Worm (Caenorhabditis elegans) whole organism, L1 larva: Measurements from ENCODE around the gene ets-10.

Experiments used
- C04F5.9 ChIP-seq: sonication (generic microtip); optimal IDR thresholded peaks from 2 replicates; lab custom pipeline; 2016; ENCODE audit warnings: missing genetic modification characterization, missing compliant biosample characterization
- C16A3.4 ChIP-seq: fragments of 150-350 bp; optimal IDR thresholded peaks from 2 replicates; lab custom pipeline; 2014; ENCODE audit warnings: missing biosample characterization, missing genetic modification characterization
- Y116A8C.19 ChIP-seq: sonication (generic microtip); optimal IDR thresholded peaks from 2 replicates; lab custom pipeline; 2016; ENCODE audit warnings: missing compliant biosample characterization, missing genetic modification characterization, borderline replicate concordance
- aha-1 ChIP-seq: fragments of 150-350 bp; optimal IDR thresholded peaks from 2 replicates; lab custom pipeline; 2014; ENCODE audit warnings: missing biosample characterization, missing genetic modification characterization
- aly-2 ChIP-seq: fragments of 150-350 bp; optimal IDR thresholded peaks from 2 replicates; lab custom pipeline; 2014; ENCODE audit warnings: missing biosample characterization, missing genetic modification characterization
- ceh-63 ChIP-seq: fragments of 200-800 bp; sonication (Bioruptor generic); optimal IDR thresholded peaks from 2 replicates; lab custom pipeline; 2018; ENCODE audit warnings: mild to moderate bottlenecking, missing genetic modification characterization, missing compliant biosample characterization
- ceh-82 ChIP-seq, 3 experiments: fragments of 150-350 bp in 1 of 3; sonication (generic microtip) in 2 of 3; optimal IDR thresholded peaks; 2 replicates each; lab custom pipeline; 2014 to 2017; ENCODE audit warnings: missing biosample characterization in 3 of 3, missing genetic modification characterization in 3 of 3
- ces-1 ChIP-seq: fragments of 150-350 bp; optimal IDR thresholded peaks from 2 replicates; lab custom pipeline; 2014; ENCODE audit warnings: missing biosample characterization, missing genetic modification reagents, missing genetic modification characterization
- dsc-1 ChIP-seq: sonication (generic microtip); optimal IDR thresholded peaks from 2 replicates; lab custom pipeline; 2016; ENCODE audit warnings: mild to moderate bottlenecking, missing genetic modification characterization, missing compliant biosample characterization
- efl-1 ChIP-seq, 4 experiments: fragments of 150-350 bp; optimal IDR thresholded peaks in 3 of 4; peaks in 1 of 4; 1 replicate in 1 of 4; 2 replicates in 3 of 4; lab custom pipeline; 2014; ENCODE audit warnings: missing biosample characterization in 2 of 4, missing genetic modification characterization in 2 of 4, missing genetic modification reagents in 2 of 4
- egl-13 ChIP-seq: sonication (generic microtip); optimal IDR thresholded peaks from 2 replicates; lab custom pipeline; 2016; ENCODE audit warnings: missing genotype, missing genetic modification reagents, missing genetic modification characterization, missing compliant biosample characterization
- ets-5 ChIP-seq: fragments of 200-800 bp; sonication (Bioruptor generic); IDR thresholded peaks from 2 replicates; pipeline ENCODE4 v1.3.6; 2022; ENCODE audit warnings: missing genetic modification characterization, missing compliant biosample characterization
- fkh-10 ChIP-seq: sonication (generic microtip); optimal IDR thresholded peaks from 2 replicates; lab custom pipeline; 2017; ENCODE audit warnings: missing biosample characterization, missing genetic modification reagents, missing genetic modification characterization
- fkh-4 ChIP-seq: sonication (generic microtip); optimal IDR thresholded peaks from 2 replicates; lab custom pipeline; 2016; ENCODE audit warnings: missing compliant biosample characterization, missing genetic modification characterization, borderline replicate concordance
- fkh-8 ChIP-seq: sonication (generic microtip); optimal IDR thresholded peaks from 2 replicates; lab custom pipeline; 2016; ENCODE audit warnings: mild to moderate bottlenecking, missing genetic modification characterization, missing compliant biosample characterization
- hlh-17 ChIP-seq: fragments of 200-800 bp; sonication (Bioruptor generic); optimal IDR thresholded peaks from 2 replicates; lab custom pipeline; 2018; ENCODE audit warnings: missing genetic modification characterization, mild to moderate bottlenecking, missing compliant biosample characterization, moderate library complexity, borderline replicate concordance
- hpl-2 ChIP-seq: fragments of 150-350 bp; optimal IDR thresholded peaks from 2 replicates; lab custom pipeline; 2014; ENCODE audit warnings: missing biosample characterization, missing genetic modification reagents, missing genetic modification characterization
- lin-13 ChIP-seq: fragments of 150-350 bp; optimal IDR thresholded peaks from 2 replicates; lab custom pipeline; 2014; ENCODE audit warnings: missing biosample characterization, missing genetic modification reagents, missing genetic modification characterization
- lin-14 ChIP-seq: fragments of 200-800 bp; sonication (Bioruptor generic); optimal IDR thresholded peaks from 2 replicates; lab custom pipeline; 2018; ENCODE audit warnings: mild to moderate bottlenecking, missing genetic modification characterization, moderate library complexity, missing compliant biosample characterization
- lin-15B ChIP-seq: fragments of 150-350 bp; sonication (generic microtip); optimal IDR thresholded peaks from 3 replicates; lab custom pipeline; 2014; ENCODE audit warnings: missing biosample characterization, missing genetic modification characterization
- lir-3 ChIP-seq: sonication (generic microtip); optimal IDR thresholded peaks from 2 replicates; lab custom pipeline; 2016; ENCODE audit warnings: mild to moderate bottlenecking, missing genetic modification characterization, moderate library complexity, missing compliant biosample characterization; ENCODE audit not compliant: poor library complexity
- mdl-1 ChIP-seq, 2 experiments: fragments of 150-350 bp; optimal IDR thresholded peaks; 2 replicates each; lab custom pipeline; 2014 to 2017; ENCODE audit warnings: missing biosample characterization in 2 of 2, missing genetic modification characterization in 2 of 2, inconsistent platforms in 1 of 2
- nhr-19 ChIP-seq: fragments of 200-800 bp; sonication (Bioruptor generic); conservative IDR thresholded peaks from 2 replicates; pipeline ENCODE4 v1.3.6; 2022; ENCODE audit warnings: missing genetic modification characterization, missing compliant biosample characterization
- nhr-20 ChIP-seq: sonication (generic microtip); optimal IDR thresholded peaks from 2 replicates; lab custom pipeline; 2016; ENCODE audit warnings: mild to moderate bottlenecking, missing genetic modification characterization, missing compliant biosample characterization
- nhr-237 ChIP-seq: fragments of 150-350 bp; optimal IDR thresholded peaks from 2 replicates; lab custom pipeline; 2014; ENCODE audit warnings: missing biosample characterization, missing genetic modification characterization
- nhr-71 ChIP-seq: sonication (generic microtip); optimal IDR thresholded peaks from 2 replicates; lab custom pipeline; 2016; ENCODE audit warnings: mild to moderate bottlenecking, missing genetic modification characterization, moderate library complexity, missing compliant biosample characterization
- nhr-76 ChIP-seq: sonication (generic microtip); optimal IDR thresholded peaks from 2 replicates; lab custom pipeline; 2017; ENCODE audit warnings: missing biosample characterization, missing genetic modification characterization
- nhr-77 ChIP-seq: fragments of 150-350 bp; optimal IDR thresholded peaks from 2 replicates; lab custom pipeline; 2014; ENCODE audit warnings: missing biosample characterization, missing genetic modification characterization
- nhr-84 ChIP-seq: sonication (generic microtip); optimal IDR thresholded peaks from 2 replicates; lab custom pipeline; 2017; ENCODE audit warnings: missing biosample characterization, missing genetic modification characterization
- skn-1 ChIP-seq: fragments of 150-350 bp; optimal IDR thresholded peaks from 2 replicates; lab custom pipeline; 2014; ENCODE audit warnings: missing biosample characterization, missing genetic modification characterization
- snu-23 ChIP-seq: sonication (generic microtip); optimal IDR thresholded peaks from 2 replicates; lab custom pipeline; 2016; ENCODE audit warnings: missing genetic modification characterization, missing compliant biosample characterization
- sox-4 ChIP-seq: sonication (generic microtip); optimal IDR thresholded peaks from 2 replicates; lab custom pipeline; 2016; ENCODE audit warnings: missing genetic modification characterization, missing compliant biosample characterization
- swsn-7 ChIP-seq: sonication (generic microtip); optimal IDR thresholded peaks from 2 replicates; lab custom pipeline; 2016; ENCODE audit warnings: missing genetic modification characterization, missing compliant biosample characterization
- unc-130 ChIP-seq: fragments of 150-350 bp; optimal IDR thresholded peaks from 2 replicates; lab custom pipeline; 2017; ENCODE audit warnings: missing biosample characterization, missing genetic modification characterization, inconsistent platforms
- unc-30 ChIP-seq: sonication (generic microtip); optimal IDR thresholded peaks from 2 replicates; lab custom pipeline; 2017; ENCODE audit warnings: missing biosample characterization, missing genetic modification characterization
- unc-62 ChIP-seq: fragments of 150-350 bp; optimal IDR thresholded peaks from 2 replicates; lab custom pipeline; 2014; ENCODE audit warnings: missing biosample characterization, missing genetic modification reagents, missing genetic modification characterization
- unc-98 ChIP-seq: fragments of 200-800 bp; sonication (Bioruptor generic); IDR thresholded peaks from 2 replicates; pipeline ENCODE4 v1.3.6; 2022; ENCODE audit warnings: missing genetic modification characterization, missing compliant biosample characterization
- vab-15 ChIP-seq: sonication (generic microtip); optimal IDR thresholded peaks from 2 replicates; lab custom pipeline; 2017; ENCODE audit warnings: missing genotype, mild to moderate bottlenecking, missing genetic modification characterization, missing compliant biosample characterization
- zip-4 ChIP-seq: fragments of 200-800 bp; sonication (Bioruptor generic); optimal IDR thresholded peaks from 2 replicates; lab custom pipeline; 2018; ENCODE audit warnings: mild to moderate bottlenecking, missing genetic modification characterization, moderate library complexity, missing compliant biosample characterization
- ztf-4 ChIP-seq: fragments of 150-350 bp; optimal IDR thresholded peaks from 2 replicates; lab custom pipeline; 2014; ENCODE audit warnings: missing biosample characterization, missing genetic modification characterization

The ets-10 gene

ce11 chrX:4294957-4295356 lies 11.0 kb downstream of the ets-10 start (continued):
- TF ChIP-seq ets-5 (GFP tag; lab: Robert Waterston, UW) (no peak), nhr-71 (peak; percentile 33), vab-15 (tag; lab: Kevin White, UChicago) (no peak), unc-130 (tag; lab: Kevin White, UChicago) (no peak), nhr-20 (tag; lab: Kevin White, UChicago) (peak; percentile 26), nhr-237 (tag; lab: Kevin White, UChicago) (no peak), mdl-1 (tag; optimal IDR thresholded peaks at IDR 0.05; lab: Kevin White, UChicago) (no peak), C04F5.9 (tag; lab: Kevin White, UChicago) (no peak), nhr-19 (GFP tag; lab: Robert Waterston, UW) (peak; percentile 48)
- TF ChIP-seq, all 84 proteins: peak for 7

DNA sequence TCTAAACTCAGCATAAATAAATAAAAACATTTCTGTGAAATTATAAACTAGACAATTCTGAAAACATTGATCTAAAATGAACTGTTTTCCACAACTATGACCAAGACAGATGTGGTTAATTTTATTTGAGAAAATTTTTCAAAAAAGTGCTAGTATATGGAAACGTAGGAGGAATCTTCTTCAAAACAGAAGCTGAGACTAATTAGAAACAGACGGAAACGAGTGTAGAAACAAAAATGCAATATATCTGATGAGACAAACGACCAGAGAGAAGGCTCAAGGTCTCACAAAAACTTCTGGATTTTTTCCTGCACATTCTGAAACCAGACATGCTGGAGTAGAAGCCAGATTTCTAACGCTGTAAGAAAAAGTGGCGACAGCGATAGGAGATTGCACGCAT lies 11.9 kb downstream of the ets-10 start:
- TF ChIP-seq nhr-77 (tag; lab: Kevin White, UChicago) (no peak), fkh-4 (tag; lab: Kevin White, UChicago) (peak; percentile 86), dsc-1 (peak; percentile 96), ceh-82 (tag; optimal IDR thresholded peaks at IDR 0.05; lab: Kevin White, UChicago) (no peak)

DNA sequence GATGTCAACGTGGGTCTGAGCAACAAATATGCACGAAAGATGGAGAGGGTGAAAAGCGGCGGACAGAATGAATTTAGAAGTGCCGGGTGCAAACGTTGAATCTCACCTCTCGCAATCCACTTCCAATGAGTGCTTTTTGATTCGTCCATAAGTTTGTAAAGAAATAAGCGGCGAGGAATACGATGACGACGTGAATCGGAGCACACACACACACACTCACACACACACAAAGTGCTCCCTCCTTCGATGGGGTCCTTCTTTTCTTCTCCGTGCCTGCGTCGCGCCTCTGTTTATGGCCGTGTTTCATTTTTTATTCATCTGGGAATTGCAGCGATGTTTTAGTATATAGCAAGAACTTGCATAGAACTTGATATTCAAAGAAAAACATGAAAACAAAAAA lies 13.5 kb downstream of the ets-10 start, which contains the start of gene paf-2:
Gene paf-2, minus strand, starts transcription at position 290 of the 400 bp plus-strand sequence.
- TF ChIP-seq aha-1 (tag; lab: Kevin White, UChicago) (no peak), unc-30 (tag; lab: Kevin White, UChicago) (no peak), ztf-4 (tag; lab: Kevin White, UChicago) (no peak), ceh-82 (tag; optimal IDR thresholded peaks at IDR 0.05; lab: Kevin White, UChicago) (peak in 1 of 3 experiments; percentile 19), Y116A8C.19 (no peak), nhr-20 (tag; lab: Kevin White, UChicago) (no peak), hlh-17 (GFP tag; lab: Kevin White, UChicago) (no peak), fkh-10 (GFP tag; lab: Kevin White, UChicago) (peak; percentile 66), skn-1 (no peak), ceh-63 (GFP tag; lab: Kevin White, UChicago) (no peak), zip-4 (GFP tag; lab: Kevin White, UChicago) (no peak), nhr-76 (tag; lab: Kevin White, UChicago) (no peak), lin-14 (GFP tag; lab: Kevin White, UChicago) (peak; percentile 59), aly-2 (tag; lab: Kevin White, UChicago) (peak; percentile 17), lin-13 (GFP tag; lab: Kevin White, UChicago) (no peak), sox-4 (tag; lab: Kevin White, UChicago) (no peak), C16A3.4 (tag; lab: Kevin White, UChicago) (no peak), fkh-8 (tag; lab: Kevin White, UChicago) (no peak), swsn-7 (no peak), unc-98 (no peak), efl-1 (optimal IDR thresholded peaks at IDR 0.05; lab: Kevin White, UChicago) (no peak), efl-1 (GFP tag; optimal IDR thresholded peaks at IDR 0.05 in 1 of 2; lab: Kevin White, UChicago) (peak in 1 of 2 experiments; percentile 78), nhr-77 (tag; lab: Kevin White, UChicago) (no peak), unc-62 (no peak), lin-15B (tag; lab: Kevin White, UChicago) (no peak), mdl-1 (tag; optimal IDR thresholded peaks at IDR 0.05; lab: Kevin White, UChicago) (no peak), snu-23 (GFP tag; lab: Kevin White, UChicago) (no peak), ces-1 (GFP tag; lab: Kevin White, UChicago) (no peak), lir-3 (no peak), unc-130 (tag; lab: Kevin White, UChicago) (no peak), hpl-2 (no peak), nhr-84 (tag; lab: Kevin White, UChicago) (no peak), egl-13 (no peak)
